Worm (Caenorhabditis elegans) whole organism, L4 larva: ENCODE measurements around the gene rha-2.

Source experiments
- daf-16 ChIP-seq, 3 experiments: sonication (generic microtip); optimal IDR thresholded peaks; 2 replicates each; lab custom pipeline; 2016 to 2017; ENCODE audit warnings: missing genetic modification characterization in 3 of 3, missing genetic modification reagents in 3 of 3, mild to moderate bottlenecking in 2 of 3, missing compliant biosample characterization in 2 of 3, missing biosample characterization in 1 of 3, moderate library complexity in 1 of 3
- duxl-1 ChIP-seq: sonication (generic microtip); optimal IDR thresholded peaks from 2 replicates; lab custom pipeline; 2016; ENCODE audit warnings: mild to moderate bottlenecking, missing genetic modification characterization, moderate library complexity, missing compliant biosample characterization; ENCODE audit not compliant: poor library complexity
- hlh-30 ChIP-seq: sonication (generic microtip); optimal IDR thresholded peaks from 2 replicates; lab custom pipeline; 2017; ENCODE audit warnings: antibody characterized with exemption, mild to moderate bottlenecking, missing genetic modification characterization, missing compliant biosample characterization; ENCODE audit not compliant: insufficient read depth
- lin-39 ChIP-seq: fragments of 150-350 bp; optimal IDR thresholded peaks from 2 replicates; lab custom pipeline; 2014; ENCODE audit warnings: missing biosample characterization, missing genetic modification reagents, missing genetic modification characterization
- nhr-102 ChIP-seq: sonication (generic microtip); optimal IDR thresholded peaks from 2 replicates; lab custom pipeline; 2016; ENCODE audit warnings: mild to moderate bottlenecking, missing genetic modification characterization, moderate library complexity, missing compliant biosample characterization
- pha-4 ChIP-seq, 2 experiments: fragments of 150-350 bp in 1 of 2; fragments of 200-800 bp in 1 of 2; sonication (Bioruptor generic) in 1 of 2; IDR thresholded peaks in 1 of 2; optimal IDR thresholded peaks in 1 of 2; 2 replicates each; pipeline versions ENCODE4 v1.3.6 to Lab custom; 2014 to 2022; ENCODE audit warnings: missing genetic modification characterization in 2 of 2, missing genetic modification reagents in 2 of 2, missing biosample characterization in 1 of 2, missing compliant biosample characterization in 1 of 2
- spr-1 ChIP-seq: sonication (generic microtip); optimal IDR thresholded peaks from 2 replicates; lab custom pipeline; 2016; ENCODE audit warnings: mild to moderate bottlenecking, missing genetic modification characterization, missing compliant biosample characterization
- zag-1 ChIP-seq: fragments of 150-350 bp; optimal IDR thresholded peaks from 2 replicates; lab custom pipeline; 2014; ENCODE audit warnings: missing biosample characterization, missing genetic modification characterization

- TF ChIP-seq zag-1 (tag; lab: Kevin White, UChicago) (no peak), duxl-1 (no peak), nhr-102 (tag; lab: Kevin White, UChicago) (no peak), lin-39 (tag; lab: Kevin White, UChicago) (no peak), hlh-30 (tag; lab: Kevin White, UChicago) (no peak), daf-16 (GFP tag; optimal IDR thresholded peaks at IDR 0.05; lab: Kevin White, UChicago) (no peak), daf-16 (tag; optimal IDR thresholded peaks at IDR 0.05; lab: Kevin White, UChicago) (no peak), spr-1 (tag; lab: Kevin White, UChicago) (no peak), pha-4 (GFP tag; IDR thresholded peaks at IDR 0.05; lab: Robert Waterston, UW) (no peak), pha-4 (tag; optimal IDR thresholded peaks at IDR 0.05; lab: Kevin White, UChicago) (no peak)
Measured at ce11 chrIII:8618412-8618960, 4.1 kb upstream of the rha-2 start, which contains the start of gene C13G5.2.
